Worm (Caenorhabditis elegans) whole organism, mixed stage, embryonic: ENCODE results near the gene mtm-3.
A peak's percentile ranks its signal among the peaks of the same experiment; 100 is the strongest.

ENCODE experiments used
- M03D4.4 ChIP-seq: sonication (generic microtip); optimal IDR thresholded peaks from 2 replicates; lab custom pipeline; 2017; ENCODE audit warnings: mild to moderate bottlenecking, missing genetic modification characterization, missing compliant biosample characterization
- bed-3 ChIP-seq: fragments of 200-800 bp; sonication (Bioruptor generic); optimal IDR thresholded peaks from 3 replicates; lab custom pipeline; 2018; ENCODE audit warnings: mild to moderate bottlenecking, missing genetic modification characterization, moderate library complexity, missing compliant biosample characterization
- blmp-1 ChIP-seq: fragments of 150-350 bp; optimal IDR thresholded peaks from 2 replicates; lab custom pipeline; 2014; ENCODE audit warnings: missing biosample characterization, missing genetic modification characterization
- ceh-39 ChIP-seq: fragments of 150-350 bp; optimal IDR thresholded peaks from 2 replicates; lab custom pipeline; 2014; ENCODE audit warnings: missing biosample characterization, missing genetic modification characterization
- ceh-43 ChIP-seq: fragments of 200-800 bp; sonication (Bioruptor generic); optimal IDR thresholded peaks from 2 replicates; lab custom pipeline; 2018; ENCODE audit warnings: mild to moderate bottlenecking, missing genetic modification characterization, moderate library complexity, missing compliant biosample characterization
- ceh-83 ChIP-seq: fragments of 200-800 bp; sonication (Bioruptor generic); optimal IDR thresholded peaks from 2 replicates; lab custom pipeline; 2018; ENCODE audit warnings: mild to moderate bottlenecking, missing genetic modification characterization, missing compliant biosample characterization
- ces-1 ChIP-seq: fragments of 150-350 bp; optimal IDR thresholded peaks from 2 replicates; lab custom pipeline; 2014; ENCODE audit warnings: missing biosample characterization, missing genetic modification reagents, missing genetic modification characterization
- cnd-1 ChIP-seq: fragments of 200-800 bp; sonication (Bioruptor generic); optimal IDR thresholded peaks from 2 replicates; lab custom pipeline; 2018; ENCODE audit warnings: mild to moderate bottlenecking, missing genetic modification characterization, missing compliant biosample characterization
- drap-1 ChIP-seq: fragments of 200-800 bp; sonication (Bioruptor generic); optimal IDR thresholded peaks from 3 replicates; lab custom pipeline; 2018; ENCODE audit warnings: mild to moderate bottlenecking, missing genetic modification characterization, missing compliant biosample characterization
- elt-1 ChIP-seq: sonication (generic microtip); optimal IDR thresholded peaks from 2 replicates; lab custom pipeline; 2017; ENCODE audit warnings: missing genetic modification characterization, mild to moderate bottlenecking, missing compliant biosample characterization, antibody characterized with exemption, moderate library complexity, borderline replicate concordance; ENCODE audit not compliant: insufficient read depth
- elt-3 ChIP-seq: fragments of 150-350 bp; optimal IDR thresholded peaks from 2 replicates; lab custom pipeline; 2014; ENCODE audit warnings: missing biosample characterization, missing genetic modification characterization
- flh-1 ChIP-seq: fragments of 200-800 bp; sonication (Bioruptor generic); optimal IDR thresholded peaks from 2 replicates; lab custom pipeline; 2018; ENCODE audit warnings: mild to moderate bottlenecking, missing genetic modification characterization, moderate library complexity, missing compliant biosample characterization
- hlh-1 ChIP-seq: fragments of 150-350 bp; optimal IDR thresholded peaks from 2 replicates; lab custom pipeline; 2014; ENCODE audit warnings: missing biosample characterization, missing genetic modification reagents, missing genetic modification characterization
- lin-13 ChIP-seq: fragments of 150-350 bp; optimal IDR thresholded peaks from 2 replicates; lab custom pipeline; 2014; ENCODE audit warnings: missing biosample characterization, missing genetic modification characterization
- lin-32 ChIP-seq: fragments of 200-800 bp; sonication (Bioruptor generic); optimal IDR thresholded peaks from 2 replicates; lab custom pipeline; 2018; ENCODE audit warnings: mild to moderate bottlenecking, missing genetic modification characterization, missing compliant biosample characterization
- lsy-2 ChIP-seq: fragments of 150-350 bp; optimal IDR thresholded peaks from 2 replicates; lab custom pipeline; 2014; ENCODE audit warnings: missing biosample characterization, missing genetic modification characterization
- mab-5 ChIP-seq: fragments of 150-350 bp; optimal IDR thresholded peaks from 2 replicates; lab custom pipeline; 2014; ENCODE audit warnings: missing biosample characterization, missing genetic modification characterization
- mep-1 ChIP-seq: fragments of 150-350 bp; optimal IDR thresholded peaks from 2 replicates; lab custom pipeline; 2017; ENCODE audit warnings: missing biosample characterization, missing genetic modification reagents, missing genetic modification characterization, inconsistent platforms
- mls-2 ChIP-seq: sonication (generic microtip); optimal IDR thresholded peaks from 2 replicates; lab custom pipeline; 2016; ENCODE audit warnings: mild to moderate bottlenecking, missing genetic modification characterization, moderate library complexity, missing compliant biosample characterization
- nhr-12 ChIP-seq: fragments of 150-350 bp; optimal IDR thresholded peaks from 2 replicates; lab custom pipeline; 2014; ENCODE audit warnings: missing biosample characterization, missing genetic modification characterization
- nhr-2 ChIP-seq: fragments of 150-350 bp; optimal IDR thresholded peaks from 2 replicates; lab custom pipeline; 2014; ENCODE audit warnings: missing biosample characterization, missing genetic modification characterization
- nhr-237 ChIP-seq: fragments of 150-350 bp; optimal IDR thresholded peaks from 2 replicates; lab custom pipeline; 2014; ENCODE audit warnings: missing biosample characterization, missing genetic modification characterization
- nhr-28 ChIP-seq: fragments of 150-350 bp; optimal IDR thresholded peaks from 2 replicates; lab custom pipeline; 2014; ENCODE audit warnings: missing biosample characterization, missing genetic modification characterization
- nhr-76 ChIP-seq: sonication (generic microtip); optimal IDR thresholded peaks from 2 replicates; lab custom pipeline; 2017; ENCODE audit warnings: missing biosample characterization, missing genetic modification characterization
- pha-4 ChIP-seq: fragments of 150-350 bp; optimal IDR thresholded peaks from 2 replicates; lab custom pipeline; 2018; ENCODE audit warnings: missing biosample characterization, missing genetic modification reagents, missing genetic modification characterization
- sem-2 ChIP-seq: fragments of 200-800 bp; sonication (Bioruptor generic); optimal IDR thresholded peaks from 2 replicates; lab custom pipeline; 2018; ENCODE audit warnings: mild to moderate bottlenecking, missing genetic modification characterization, missing compliant biosample characterization
- snpc-4 ChIP-seq: fragments of 150-350 bp; optimal IDR thresholded peaks from 2 replicates; lab custom pipeline; 2014; ENCODE audit warnings: missing biosample characterization, missing genetic modification characterization
- sptf-1 ChIP-seq: sonication (generic microtip); optimal IDR thresholded peaks from 2 replicates; lab custom pipeline; 2017; ENCODE audit warnings: mild to moderate bottlenecking, missing genetic modification characterization, moderate library complexity, missing compliant biosample characterization
- tbx-8 ChIP-seq: fragments of 200-800 bp; sonication (Bioruptor generic); optimal IDR thresholded peaks from 2 replicates; lab custom pipeline; 2018; ENCODE audit warnings: mild to moderate bottlenecking, missing genetic modification characterization, moderate library complexity, missing compliant biosample characterization
- unc-39 ChIP-seq: fragments of 150-350 bp; optimal IDR thresholded peaks from 2 replicates; lab custom pipeline; 2014; ENCODE audit warnings: missing biosample characterization, missing genetic modification characterization
- unc-62 ChIP-seq: fragments of 150-350 bp; optimal IDR thresholded peaks from 2 replicates; lab custom pipeline; 2014; ENCODE audit warnings: missing biosample characterization, missing genetic modification reagents, missing genetic modification characterization
- zip-8 ChIP-seq: fragments of 150-350 bp; optimal IDR thresholded peaks from 2 replicates; lab custom pipeline; 2014; ENCODE audit warnings: missing biosample characterization, missing genetic modification characterization
- ztf-11 ChIP-seq: fragments of 150-350 bp; optimal IDR thresholded peaks from 2 replicates; lab custom pipeline; 2014; ENCODE audit warnings: missing biosample characterization, missing genetic modification characterization

Gene mtm-3

ce11 chrIII:3809008-3809407, 8.7 kb upstream of the mtm-3 start, which contains the start of gene toh-1:
Gene toh-1 (minus strand): TSS chrIII:3809030.
- TF ChIP-seq sem-2 (GFP tag; lab: Kevin White, UChicago) = no peak
- no peak for TF ChIP-seq nhr-12 (tag; lab: Kevin White, UChicago)
- no peak for TF ChIP-seq elt-3 (tag; lab: Kevin White, UChicago)
- TF ChIP-seq ceh-43 (GFP tag; lab: Kevin White, UChicago) = no peak
- no peak for TF ChIP-seq lsy-2 (tag; lab: Kevin White, UChicago)
- no peak for TF ChIP-seq tbx-8
- TF ChIP-seq drap-1 = no peak
- TF ChIP-seq flh-1 = no peak
- no peak for TF ChIP-seq lin-13
- no peak for TF ChIP-seq unc-62
- no peak for TF ChIP-seq nhr-2
- no peak for TF ChIP-seq M03D4.4 (tag; lab: Kevin White, UChicago)
- no peak for TF ChIP-seq elt-1 (tag; lab: Kevin White, UChicago)
- no peak for TF ChIP-seq cnd-1
- TF ChIP-seq nhr-237 = no peak
- no peak for TF ChIP-seq hlh-1 (tag; lab: Kevin White, UChicago)
- TF ChIP-seq nhr-28 (tag; lab: Kevin White, UChicago) = no peak

- TF ChIP-seq mls-2 (no peak), blmp-1 (tag; lab: Kevin White, UChicago) (peak; percentile 60)
Observed at ce11 chrIII:3807590-3807989, 7.3 kb upstream of the mtm-3 start.

ce11 chrIII:3806883-3807282, 6.6 kb upstream of the mtm-3 start:
- TF ChIP-seq cnd-1 = no peak

- TF ChIP-seq bed-3 (GFP tag; lab: Kevin White, UChicago) (no peak), flh-1 (no peak), ztf-11 (tag; lab: Kevin White, UChicago) (no peak), nhr-12 (tag; lab: Kevin White, UChicago) (no peak), mep-1 (tag; lab: Kevin White, UChicago) (no peak), nhr-28 (tag; lab: Kevin White, UChicago) (no peak), blmp-1 (tag; lab: Kevin White, UChicago) (no peak), elt-1 (tag; lab: Kevin White, UChicago) (no peak), nhr-2 (no peak), ceh-43 (GFP tag; lab: Kevin White, UChicago) (no peak), ceh-83 (GFP tag; lab: Kevin White, UChicago) (no peak), tbx-8 (no peak), drap-1 (no peak), elt-3 (tag; lab: Kevin White, UChicago) (no peak), lsy-2 (tag; lab: Kevin White, UChicago) (no peak)
Observed at ce11 chrIII:3804422-3804821, 4.2 kb upstream of the mtm-3 start, which contains the start of gene xbx-5. Gene xbx-5 (minus strand): TSS chrIII:3804477.

- TF ChIP-seq nhr-12 (tag; lab: Kevin White, UChicago) (no peak), mep-1 (tag; lab: Kevin White, UChicago) (no peak), flh-1 (no peak), elt-1 (tag; lab: Kevin White, UChicago) (no peak), unc-62 (no peak), ceh-43 (GFP tag; lab: Kevin White, UChicago) (no peak), unc-39 (tag; lab: Kevin White, UChicago) (no peak), mls-2 (no peak), elt-3 (tag; lab: Kevin White, UChicago) (no peak), M03D4.4 (tag; lab: Kevin White, UChicago) (no peak), ztf-11 (tag; lab: Kevin White, UChicago) (no peak)
Observed at ce11 chrIII:3803113-3803512, 2.8 kb upstream of the mtm-3 start.

- TF ChIP-seq hlh-1 (tag; lab: Kevin White, UChicago) = peak; percentile 93
- TF ChIP-seq ces-1 (GFP tag; lab: Kevin White, UChicago) = peak; percentile 97
- no peak for TF ChIP-seq ceh-43 (GFP tag; lab: Kevin White, UChicago)
- peak; percentile 70 for TF ChIP-seq drap-1
- TF ChIP-seq unc-62 = peak; percentile 88
- peak; percentile 51 for TF ChIP-seq nhr-12 (tag; lab: Kevin White, UChicago)
- peak; percentile 86 for TF ChIP-seq lsy-2 (tag; lab: Kevin White, UChicago)
- TF ChIP-seq nhr-28 (tag; lab: Kevin White, UChicago) = peak; percentile 45
- no peak for TF ChIP-seq elt-1 (tag; lab: Kevin White, UChicago)
- no peak for TF ChIP-seq sem-2 (GFP tag; lab: Kevin White, UChicago)
- TF ChIP-seq mls-2 = peak; percentile 76
- TF ChIP-seq elt-3 (tag; lab: Kevin White, UChicago) = peak; percentile 50
- no peak for TF ChIP-seq mab-5 (tag; lab: Kevin White, UChicago)
- peak; percentile 39 for TF ChIP-seq lin-13
- peak; percentile 80 for TF ChIP-seq sptf-1 (tag; lab: Kevin White, UChicago)
- TF ChIP-seq ceh-83 (GFP tag; lab: Kevin White, UChicago) = no peak
- TF ChIP-seq lin-32 (GFP tag; lab: Kevin White, UChicago) = peak; percentile 1
- TF ChIP-seq nhr-237 = peak; percentile 95
- no peak for TF ChIP-seq bed-3 (GFP tag; lab: Kevin White, UChicago)
- TF ChIP-seq flh-1 = no peak
- TF ChIP-seq cnd-1 = peak; percentile 67
- peak; percentile 66 for TF ChIP-seq mep-1 (tag; lab: Kevin White, UChicago)
- no peak for TF ChIP-seq nhr-76 (tag; lab: Kevin White, UChicago)
- TF ChIP-seq ztf-11 (tag; lab: Kevin White, UChicago) = peak; percentile 65
- TF ChIP-seq M03D4.4 (tag; lab: Kevin White, UChicago) = peak; percentile 40
- TF ChIP-seq ceh-39 (tag; lab: Kevin White, UChicago) = peak; percentile 57
- no peak for TF ChIP-seq snpc-4
- TF ChIP-seq zip-8 = peak; percentile 33
- TF ChIP-seq pha-4 (tag; lab: Kevin White, UChicago) = peak; percentile 93
- peak; percentile 29 for TF ChIP-seq blmp-1 (tag; lab: Kevin White, UChicago)
- TF ChIP-seq nhr-2 = peak; percentile 65
- TF ChIP-seq unc-39 (tag; lab: Kevin White, UChicago) = no peak
Observed at ce11 chrIII:3801379-3801894, 1.2 kb upstream of the mtm-3 start.
